Worm (Caenorhabditis elegans): ENCODE data around the gene srw-72.

srw-72 gene

DNA sequence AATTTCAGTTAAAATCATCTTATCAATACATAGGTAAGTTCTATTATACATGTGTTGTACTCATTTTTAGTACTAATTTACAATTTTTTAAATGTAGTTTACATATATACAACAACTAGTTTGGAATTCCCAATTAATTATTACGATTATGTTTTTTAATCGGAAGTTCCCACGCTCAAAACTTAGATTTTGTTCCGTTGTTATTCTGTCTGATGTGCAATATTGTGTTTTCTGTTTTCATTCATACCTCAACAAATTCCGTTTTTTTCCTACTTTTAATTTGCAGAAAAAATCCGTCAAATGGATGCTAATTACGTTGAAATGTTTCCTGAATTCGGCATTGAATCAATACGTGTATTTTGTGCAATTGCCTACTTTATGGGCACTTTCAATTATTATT is 39.4 kb downstream of the srw-72 start, which contains the start of gene srw-31:
Gene srw-31 (plus strand): TSS at position 301 of the 400 bp plus-strand sequence.
- TF ChIP-seq nhr-43 (tag; optimal IDR thresholded peaks at IDR 0.05; ENCODE audit: poor library complexity, severe bottlenecking) (no peak), ZK546.5 (tag; optimal IDR thresholded peaks at IDR 0.05) (no peak), skn-1 (tag; optimal IDR thresholded peaks at IDR 0.05) (no peak), nhr-12 (tag; optimal IDR thresholded peaks at IDR 0.05) (no peak), elt-2 (tag; optimal IDR thresholded peaks at IDR 0.05) (no peak), nhr-76 (tag; optimal IDR thresholded peaks at IDR 0.05) (no peak), ceh-28 (tag; optimal IDR thresholded peaks at IDR 0.05) (no peak), nhr-11 (tag; optimal IDR thresholded peaks at IDR 0.05) (no peak), ceh-82 (tag; optimal IDR thresholded peaks at IDR 0.05) (no peak), daf-12 (tag; optimal IDR thresholded peaks at IDR 0.05) (no peak), lin-15B (tag; optimal IDR thresholded peaks at IDR 0.05) (no peak), nfya-1 (tag; optimal IDR thresholded peaks at IDR 0.05; ENCODE audit: insufficient read depth) (no peak), unc-62 (GFP tag; optimal IDR thresholded peaks at IDR 0.05) (no peak), fkh-2 (tag; optimal IDR thresholded peaks at IDR 0.05) (no peak), ztf-4 (tag; optimal IDR thresholded peaks at IDR 0.05) (no peak), fos-1 (tag; optimal IDR thresholded peaks at IDR 0.05) (no peak), elt-1 (tag; optimal IDR thresholded peaks at IDR 0.05) (no peak)

DNA sequence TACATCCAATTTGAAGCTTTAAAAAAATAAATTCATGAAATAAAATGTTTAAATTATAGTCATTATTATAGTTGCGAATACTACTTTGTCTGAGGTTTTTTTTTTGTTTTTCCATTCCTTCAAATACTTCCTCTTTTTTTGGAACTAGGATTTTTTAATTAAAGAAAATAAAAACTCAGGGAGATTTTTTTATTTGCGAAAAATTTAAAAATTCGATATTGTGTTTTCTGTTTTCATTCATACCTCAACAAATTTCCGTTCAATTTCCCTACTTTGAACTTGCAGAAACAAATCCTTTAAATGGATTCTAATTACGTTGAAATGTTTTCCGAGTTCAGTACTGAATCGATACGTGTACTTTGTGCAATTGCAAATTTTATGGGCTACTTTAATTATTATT is 41.6 kb downstream of the srw-72 start, which contains the start of gene srw-32:
Gene srw-32 (plus strand): TSS at position 301 of the 400 bp plus-strand sequence.
- no peak for TF ChIP-seq nhr-67 (tag; optimal IDR thresholded peaks at IDR 0.05)

DNA sequence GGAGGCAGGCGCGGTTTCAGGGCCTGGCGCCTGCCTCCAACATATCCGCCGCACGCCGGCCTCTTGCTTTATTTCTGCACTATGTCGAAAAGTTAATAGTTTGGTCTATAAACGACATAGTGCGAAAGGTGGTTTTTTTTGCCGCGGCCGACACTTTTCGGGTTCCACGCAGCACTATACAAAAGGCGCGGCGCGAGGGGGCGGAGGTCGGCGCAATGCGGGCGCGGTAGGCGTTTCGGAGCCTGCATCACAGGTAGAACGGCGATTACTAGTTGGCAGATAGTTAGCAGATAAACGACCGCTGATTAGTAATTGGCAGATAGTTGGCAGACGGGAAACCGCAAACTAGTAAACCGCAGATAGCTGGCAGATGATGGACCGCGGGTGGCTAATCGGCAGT is 45.9 kb downstream of the srw-72 start:
- no peak for TF ChIP-seq nhr-67 (tag; optimal IDR thresholded peaks at IDR 0.05)
- no peak for TF ChIP-seq skn-1 (tag; optimal IDR thresholded peaks at IDR 0.05)
- TF ChIP-seq nhr-11 (tag; optimal IDR thresholded peaks at IDR 0.05) = no peak
- no peak for TF ChIP-seq nhr-76 (tag; optimal IDR thresholded peaks at IDR 0.05)
- TF ChIP-seq nhr-77 (tag; optimal IDR thresholded peaks at IDR 0.05) = no peak
- no peak for TF ChIP-seq pha-4 (tag; optimal IDR thresholded peaks at IDR 0.05)

- no peak for TF ChIP-seq nhr-67 (tag; optimal IDR thresholded peaks at IDR 0.05)
- no peak for TF ChIP-seq lin-15B (tag; optimal IDR thresholded peaks at IDR 0.05)
- no peak for TF ChIP-seq fkh-2 (tag; optimal IDR thresholded peaks at IDR 0.05)
- TF ChIP-seq pha-4 (tag; optimal IDR thresholded peaks at IDR 0.05) = no peak
- TF ChIP-seq ama-1 (optimal IDR thresholded peaks at IDR 0.05) = no peak
- no peak for TF ChIP-seq lin-39 (tag; optimal IDR thresholded peaks at IDR 0.05)
- TF ChIP-seq nhr-237 (tag; optimal IDR thresholded peaks at IDR 0.05) = no peak
- no peak for TF ChIP-seq jun-1 (tag; optimal IDR thresholded peaks at IDR 0.05)
- TF ChIP-seq ceh-9 (tag; optimal IDR thresholded peaks at IDR 0.05) = no peak
- no peak for TF ChIP-seq eor-1 (tag; optimal IDR thresholded peaks at IDR 0.05)
These were observed 47.0 kb downstream of the srw-72 start for ce11 chrV:17513831-17514230.
